Fruit fly (Drosophila melanogaster): ENCODE results near the gene Polr3F.

Gene Polr3F

DNA sequence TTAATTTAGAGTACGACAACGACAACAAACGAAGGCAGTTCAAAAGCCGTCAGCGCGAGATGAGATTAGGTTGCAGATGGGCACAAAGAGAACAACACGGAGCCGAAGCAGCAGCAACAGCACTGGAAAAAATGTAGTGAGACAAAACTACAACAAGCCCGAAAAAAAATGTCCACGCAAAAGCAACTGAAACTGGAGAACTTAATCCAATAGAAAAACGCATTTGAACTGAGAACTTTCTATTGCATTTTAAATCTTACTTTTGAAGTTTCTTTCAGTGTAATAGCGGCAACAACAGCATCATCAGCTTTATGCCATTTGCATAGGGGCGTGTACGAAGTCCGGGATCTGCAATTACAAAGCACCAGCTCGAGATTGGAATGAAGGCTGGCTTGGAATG lies 27.7 kb downstream of the Polr3F start (continued):
- TF ChIP-seq Ets96B (tag; optimal IDR thresholded peaks at IDR 0.05) (peak; percentile 68), Gug (GFP tag; IDR thresholded peaks at IDR 0.05) (0 out of 2 replicates have a peak, but pooled peaks have one; percentile 12), Blimp-1 (GFP tag; optimal IDR thresholded peaks at IDR 0.05) (no peak), CG6808 (GFP tag; optimal IDR thresholded peaks at IDR 0.05) (peak; percentile 63), lz (GFP tag; optimal IDR thresholded peaks at IDR 0.05) (peak; percentile 61), CG3919 (GFP tag; optimal IDR thresholded peaks at IDR 0.05) (peak; percentile 74), salr (GFP tag; optimal IDR thresholded peaks at IDR 0.05) (peak; percentile 29 to 65), acj6 (GFP tag; optimal IDR thresholded peaks at IDR 0.05) (peak; percentile 66), spab (GFP tag; optimal IDR thresholded peaks at IDR 0.05) (peak; percentile 73), topi (GFP tag; optimal IDR thresholded peaks at IDR 0.05) (peak; percentile 68), eg (GFP tag; IDR thresholded peaks at IDR 0.05) (peak; percentile 56; the same call in 2 of the 3 replicates), Hr38 (GFP tag; optimal IDR thresholded peaks at IDR 0.05) (no peak), dac (GFP tag; optimal IDR thresholded peaks at IDR 0.05) (no peak), Sox102F (GFP tag; optimal IDR thresholded peaks at IDR 0.05) (peak; percentile 57), Smox (GFP tag; optimal IDR thresholded peaks at IDR 0.05) (peak; percentile 59), fd85E (GFP tag; optimal IDR thresholded peaks at IDR 0.05) (peak; percentile 5), cyc (GFP tag; optimal IDR thresholded peaks at IDR 0.05) (peak; percentile 68), CG10669 (GFP tag; optimal IDR thresholded peaks at IDR 0.05) (peak; percentile 72), Hr4 (GFP tag; optimal IDR thresholded peaks at IDR 0.05) (peak; percentile 48), CG9139 (GFP tag; optimal IDR thresholded peaks at IDR 0.05) (peak; percentile 61), esn (GFP tag; optimal IDR thresholded peaks at IDR 0.05) (peak; percentile 59), pdm3 (GFP tag; optimal IDR thresholded peaks at IDR 0.05) (peak; percentile 64), CG6276 (GFP tag; optimal IDR thresholded peaks at IDR 0.05) (peak; percentile 27), CG7368 (GFP tag; optimal IDR thresholded peaks at IDR 0.05) (peak; percentile 58), CG10631 (GFP tag; optimal IDR thresholded peaks at IDR 0.05) (peak; percentile 66), dsx (GFP tag; optimal IDR thresholded peaks at IDR 0.05; ENCODE audit: poor library complexity, severe bottlenecking) (peak; percentile 68), svp (GFP tag) (peak; percentile 81), CG11902 (GFP tag; optimal IDR thresholded peaks at IDR 0.05) (peak; percentile 40), CG16779 (tag; optimal IDR thresholded peaks at IDR 0.05) (peak; percentile 25), CG11762 (GFP tag; optimal IDR thresholded peaks at IDR 0.05; ENCODE audit: insufficient read depth) (peak; percentile 34), CG8119 (GFP tag; IDR thresholded peaks at IDR 0.05) (peak; percentile 51; the same call in 1 of the 3 replicates), fd59A (GFP tag; optimal IDR thresholded peaks at IDR 0.05) (peak; percentile 71), CG11294 (GFP tag; IDR thresholded peaks at IDR 0.05) (no peak), CG4318 (GFP tag; optimal IDR thresholded peaks at IDR 0.05) (no peak), net (GFP tag; optimal IDR thresholded peaks at IDR 0.05) (peak; percentile 65)

DNA sequence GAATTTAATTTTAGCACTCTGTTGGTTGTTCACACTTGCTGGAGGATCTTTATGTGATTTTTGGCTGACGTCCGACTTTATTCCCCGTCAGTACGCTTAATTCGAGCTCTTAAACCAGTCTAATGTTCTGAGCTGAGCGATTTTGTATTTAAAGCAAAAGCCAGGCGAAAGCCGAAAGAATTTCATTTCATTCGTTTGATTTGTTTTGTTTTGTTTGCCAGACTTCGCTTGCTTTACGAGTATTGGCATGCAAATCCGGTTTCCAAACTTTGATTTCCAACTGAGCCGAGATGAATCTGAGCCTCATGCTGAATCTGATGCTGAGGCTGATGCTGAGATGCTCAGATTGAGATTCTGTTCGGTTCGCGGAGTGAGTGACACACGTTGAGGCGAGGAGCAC lies 33.1 kb downstream of the Polr3F start, which contains the start of gene CG5391:
Gene CG5391 (minus strand): TSS at position 101 of the 400 bp plus-strand sequence.
- TF ChIP-seq CG6854 (GFP tag; optimal IDR thresholded peaks at IDR 0.05), result no peak
- no peak for TF ChIP-seq topi (GFP tag; optimal IDR thresholded peaks at IDR 0.05)
- no peak for TF ChIP-seq CG3032 (tag; optimal IDR thresholded peaks at IDR 0.05)
- no peak for TF ChIP-seq spab (GFP tag; optimal IDR thresholded peaks at IDR 0.05)
- TF ChIP-seq CG15336 (GFP tag; IDR thresholded peaks at IDR 0.05), result no peak
- no peak for TF ChIP-seq achi (GFP tag; optimal IDR thresholded peaks at IDR 0.05)
- no peak for TF ChIP-seq CG10631 (GFP tag; optimal IDR thresholded peaks at IDR 0.05)
- no peak for TF ChIP-seq CG34406 (GFP tag; optimal IDR thresholded peaks at IDR 0.05)
- no peak for TF ChIP-seq CG6276 (GFP tag; optimal IDR thresholded peaks at IDR 0.05)
- TF ChIP-seq net (GFP tag; optimal IDR thresholded peaks at IDR 0.05), result no peak
- TF ChIP-seq esn (GFP tag; optimal IDR thresholded peaks at IDR 0.05), result no peak
